Worm (Caenorhabditis elegans) whole organism, L1 larva: ENCODE measurements around the gene srw-99.
"Not testable (repeated sequence)": the region's sequence is repeated elsewhere in the genome, so short reads cannot be mapped to it uniquely, and the experiment has no call there.

Source experiments
- mep-1 ChIP-seq: fragments of 150-350 bp; optimal IDR thresholded peaks from 2 replicates; lab custom pipeline; 2014; ENCODE audit warnings: missing biosample characterization, missing genetic modification characterization
- snpc-4 ChIP-seq: fragments of 150-350 bp; optimal IDR thresholded peaks from 2 replicates; lab custom pipeline; 2014; ENCODE audit warnings: missing biosample characterization, missing genetic modification characterization
- swsn-7 ChIP-seq: sonication (generic microtip); optimal IDR thresholded peaks from 2 replicates; lab custom pipeline; 2016; ENCODE audit warnings: missing genetic modification characterization, missing compliant biosample characterization
- tbx-2 ChIP-seq: sonication (generic microtip); optimal IDR thresholded peaks from 2 replicates; lab custom pipeline; 2016; ENCODE audit warnings: missing genetic modification characterization, missing compliant biosample characterization
- unc-62 ChIP-seq: fragments of 150-350 bp; optimal IDR thresholded peaks from 2 replicates; lab custom pipeline; 2014; ENCODE audit warnings: missing biosample characterization, missing genetic modification reagents, missing genetic modification characterization

- TF ChIP-seq swsn-7 (tag; lab: Kevin White, UChicago); tbx-2 (tag; lab: Kevin White, UChicago); unc-62 (GFP tag; lab: Kevin White, UChicago); mep-1 (tag; lab: Kevin White, UChicago); snpc-4 (tag; lab: Kevin White, UChicago): not testable (repeated sequence)
These were observed 16.0 kb upstream of the srw-99 start, which contains the start of gene Y46H3C.5 for ce11 chrV:1692494-1692893.
